Fruit fly (Drosophila melanogaster): ENCODE data around the gene alpha-Est4.

Gene alpha-Est4

dm6 chr3R:7506314-7506988 lies 32.0 kb downstream of the alpha-Est4 start (continued):
- peak; percentile 65 for TF ChIP-seq CG10274 (GFP tag; optimal IDR thresholded peaks at IDR 0.05)
- peak; percentile 83 to 89 for TF ChIP-seq dpn (GFP tag; optimal IDR thresholded peaks at IDR 0.05)
- peak; percentile 79 for TF ChIP-seq kay (GFP tag; optimal IDR thresholded peaks at IDR 0.05)
- TF ChIP-seq Fer2 (tag; optimal IDR thresholded peaks at IDR 0.05): peak; percentile 45
- no peak for TF ChIP-seq Gsc (GFP tag; IDR thresholded peaks at IDR 0.05)
- TF ChIP-seq CG16815 (GFP tag; optimal IDR thresholded peaks at IDR 0.05): peak; percentile 58
- peak; percentile 93 for TF ChIP-seq Meics (GFP tag; optimal IDR thresholded peaks at IDR 0.05)
- TF ChIP-seq trh (GFP tag; optimal IDR thresholded peaks at IDR 0.05): peak; percentile 27
- TF ChIP-seq CG15514 (GFP tag; optimal IDR thresholded peaks at IDR 0.05): peak; percentile 86
- no peak for TF ChIP-seq CG4707 (GFP tag; optimal IDR thresholded peaks at IDR 0.05)
- TF ChIP-seq CG11398 (GFP tag; optimal IDR thresholded peaks at IDR 0.05): peak; percentile 73
- TF ChIP-seq Stat92E (GFP tag; optimal IDR thresholded peaks at IDR 0.05): no peak
- peak; percentile 4 for TF ChIP-seq CG17802 (tag; optimal IDR thresholded peaks at IDR 0.05)
- no peak for TF ChIP-seq TFAM (GFP tag; optimal IDR thresholded peaks at IDR 0.05)
- TF ChIP-seq Rfx (GFP tag; IDR thresholded peaks at IDR 0.05): peak; percentile 96
- peak; percentile 27 for TF ChIP-seq CG12236 (GFP tag; optimal IDR thresholded peaks at IDR 0.05)
- peak; percentile 89 for TF ChIP-seq HHEX (GFP tag; optimal IDR thresholded peaks at IDR 0.05)
- peak; percentile 56 for TF ChIP-seq Ravus (GFP tag; IDR thresholded peaks at IDR 0.05)
- peak; percentile 93 for TF ChIP-seq luna (GFP tag; optimal IDR thresholded peaks at IDR 0.05)
- TF ChIP-seq CG2875 (GFP tag; optimal IDR thresholded peaks at IDR 0.05): no peak
- peak; percentile 50; the same call in 2 of the 3 replicates for TF ChIP-seq B-H1 (GFP tag; IDR thresholded peaks at IDR 0.05)
- TF ChIP-seq Hmx (GFP tag; optimal IDR thresholded peaks at IDR 0.05): peak; percentile 74
- no peak for TF ChIP-seq CG15601 (tag; optimal IDR thresholded peaks at IDR 0.05)
- peak; percentile 90 for TF ChIP-seq caup (GFP tag; optimal IDR thresholded peaks at IDR 0.05; ENCODE audit: severe bottlenecking)
- no peak for TF ChIP-seq Doc3 (GFP tag; IDR thresholded peaks at IDR 0.05; ENCODE audit: partially characterized antibody)
- no peak for TF ChIP-seq lov (optimal IDR thresholded peaks at IDR 0.05)
- no peak for TF ChIP-seq lov (GFP tag; IDR thresholded peaks at IDR 0.05)
- no peak for TF ChIP-seq trem (tag; optimal IDR thresholded peaks at IDR 0.05)
- TF ChIP-seq CG12299 (tag; optimal IDR thresholded peaks at IDR 0.05): peak; percentile 51
- peak; percentile 67 for TF ChIP-seq CG17361 (GFP tag; IDR thresholded peaks at IDR 0.05)
- no peak for TF ChIP-seq nerfin-2 (GFP tag; IDR thresholded peaks at IDR 0.05; ENCODE audit: partially characterized antibody)
- no peak for TF ChIP-seq yki (optimal IDR thresholded peaks at IDR 0.05)
- peak; percentile 56 for TF ChIP-seq stc (GFP tag; IDR thresholded peaks at IDR 0.05)
- TF ChIP-seq dm (GFP tag; optimal IDR thresholded peaks at IDR 0.05): peak; percentile 69
- peak; percentile 95 for TF ChIP-seq Dbx (GFP tag; IDR thresholded peaks at IDR 0.05)
- TF ChIP-seq bsh (GFP tag; optimal IDR thresholded peaks at IDR 0.05): no peak
- TF ChIP-seq unpg (GFP tag; optimal IDR thresholded peaks at IDR 0.05): peak; percentile 84
- TF ChIP-seq CG14441 (GFP tag; IDR thresholded peaks at IDR 0.05): peak; percentile 81
- TF ChIP-seq CG3065 (GFP tag; optimal IDR thresholded peaks at IDR 0.05): no peak
- no peak for TF ChIP-seq YL-1 (GFP tag; optimal IDR thresholded peaks at IDR 0.05)
- peak; percentile 55; the same call in 2 of the 3 replicates for TF ChIP-seq CG14050 (GFP tag; IDR thresholded peaks at IDR 0.05)
- peak; percentile 74 for TF ChIP-seq Xbp1 (GFP tag; optimal IDR thresholded peaks at IDR 0.05)
- no peak for TF ChIP-seq CG7271 (tag; optimal IDR thresholded peaks at IDR 0.05)
- TF ChIP-seq ci (GFP tag; IDR thresholded peaks at IDR 0.05): peak; percentile 48; the same call in 1 of the 3 replicates
- peak; percentile 94 for TF ChIP-seq CG11456 (GFP tag; IDR thresholded peaks at IDR 0.05)
- TF ChIP-seq GATAe (GFP tag; conservative IDR thresholded peaks at IDR 0.05): no peak; the same call in 1 of the 2 replicates
- TF ChIP-seq Lhr (GFP tag; optimal IDR thresholded peaks at IDR 0.05): no peak
- peak; percentile 45 for TF ChIP-seq Ets97D (GFP tag; optimal IDR thresholded peaks at IDR 0.05)
- TF ChIP-seq Dll (GFP tag; IDR thresholded peaks at IDR 0.05; ENCODE audit: partially characterized antibody): no peak

Measured in whole organism, embryonic.